Fruit fly (Drosophila melanogaster) whole organism, embryonic: ENCODE measurements around the gene CG9449.

Experiments used
- Abd-B ChIP-seq: fragments of 200-800 bp; sonication (Bioruptor generic); optimal IDR thresholded peaks from 2 replicates; lab custom pipeline; 2018; ENCODE audit warnings: missing biosample characterization, mild to moderate bottlenecking, missing genetic modification characterization, moderate library complexity
- Ada2b ChIP-seq: fragments of 200-800 bp; sonication (Bioruptor generic); IDR thresholded peaks from 2 replicates; pipeline ENCODE4 v1.3.6; 2022; ENCODE audit warnings: missing biosample characterization, missing genetic modification characterization
- Adf1 ChIP-seq: fragments of 200-800 bp; sonication (Bioruptor generic); IDR thresholded peaks from 2 replicates; pipeline ENCODE4 v1.3.6; 2022; ENCODE audit warnings: missing biosample characterization, missing genetic modification characterization
- Aef1 ChIP-seq: fragments of 200-800 bp; sonication (Bioruptor generic); IDR thresholded peaks from 3 replicates; pipeline ENCODE4 v1.3.6; 2022; ENCODE audit warnings: missing biosample characterization, missing genetic modification characterization
- CG10267 ChIP-seq: fragments of 200-800 bp; sonication (Bioruptor generic); optimal IDR thresholded peaks from 2 replicates; lab custom pipeline; 2018; ENCODE audit warnings: missing biosample characterization, mild to moderate bottlenecking, missing genetic modification characterization, moderate library complexity
- CG12219 ChIP-seq: fragments of 200-800 bp; sonication (Bioruptor generic); optimal IDR thresholded peaks from 3 replicates; lab custom pipeline; 2018; ENCODE audit warnings: missing biosample characterization, mild to moderate bottlenecking, missing genetic modification characterization
- CG13287 ChIP-seq: fragments of 200-800 bp; sonication (Bioruptor generic); IDR thresholded peaks from 2 replicates; pipeline ENCODE4 v1.3.6; 2022; ENCODE audit warnings: missing biosample characterization, missing genetic modification characterization; ENCODE audit not compliant: partially characterized antibody
- CG14667 ChIP-seq: fragments of 200-800 bp; sonication (Bioruptor generic); IDR thresholded peaks from 2 replicates; pipeline ENCODE4 v1.3.6; 2022; ENCODE audit warnings: missing biosample characterization, missing genetic modification characterization
- CG14860 ChIP-seq: fragments of 200-800 bp; sonication (Bioruptor generic); IDR thresholded peaks from 3 replicates; pipeline ENCODE4 v1.3.6; 2022; ENCODE audit warnings: missing biosample characterization, missing genetic modification characterization; ENCODE audit not compliant: partially characterized antibody
- CG17328 ChIP-seq: fragments of 200-800 bp; sonication (Bioruptor generic); IDR thresholded peaks from 2 replicates; pipeline ENCODE4 v1.3.6; 2022; ENCODE audit warnings: missing biosample characterization, missing genetic modification characterization
- CG2120 ChIP-seq: fragments of 200-800 bp; sonication (Bioruptor generic); optimal IDR thresholded peaks from 3 replicates; lab custom pipeline; 2016; ENCODE audit warnings: missing biosample characterization, missing genetic modification characterization
- CG2202 ChIP-seq: fragments of 200-800 bp; sonication (Bioruptor generic); optimal IDR thresholded peaks from 2 replicates; lab custom pipeline; 2018; ENCODE audit warnings: missing biosample characterization, mild to moderate bottlenecking, missing genetic modification characterization
- CG30403 ChIP-seq: fragments of 200-800 bp; sonication (Bioruptor generic); optimal IDR thresholded peaks from 3 replicates; lab custom pipeline; 2016; ENCODE audit warnings: missing biosample characterization, missing genetic modification characterization
- CG4854 ChIP-seq: fragments of 200-800 bp; sonication (Bioruptor generic); optimal IDR thresholded peaks from 2 replicates; lab custom pipeline; 2016; ENCODE audit warnings: missing biosample characterization, missing genetic modification characterization, inconsistent platforms
- CG6654 ChIP-seq: fragments of 200-800 bp; sonication (Bioruptor generic); optimal IDR thresholded peaks from 2 replicates; lab custom pipeline; 2017; ENCODE audit warnings: missing biosample characterization, mild to moderate bottlenecking, missing genetic modification characterization
- CG6791 ChIP-seq: fragments of 200-800 bp; sonication (Bioruptor generic); IDR thresholded peaks from 3 replicates; pipeline ENCODE4 v1.3.6; 2022; ENCODE audit warnings: missing biosample characterization, missing genetic modification characterization; ENCODE audit not compliant: partially characterized antibody
- CG8359 ChIP-seq: fragments of 200-800 bp; sonication (Bioruptor generic); optimal IDR thresholded peaks from 2 replicates; lab custom pipeline; 2017; ENCODE audit warnings: missing biosample characterization, mild to moderate bottlenecking, missing genetic modification characterization, borderline replicate concordance
- CoRest ChIP-seq: fragments of 200-800 bp; sonication (Bioruptor generic); optimal IDR thresholded peaks from 3 replicates; lab custom pipeline; 2018; ENCODE audit warnings: missing biosample characterization, mild to moderate bottlenecking, missing genetic modification characterization, moderate library complexity
- CrebB ChIP-seq: fragments of 200-800 bp; sonication (Bioruptor generic); optimal IDR thresholded peaks from 3 replicates; lab custom pipeline; 2018; ENCODE audit warnings: missing biosample characterization, mild to moderate bottlenecking, missing genetic modification characterization
- Drgx ChIP-seq: fragments of 200-800 bp; sonication (Bioruptor generic); IDR thresholded peaks from 2 replicates; pipeline ENCODE4 v1.3.6; 2022; ENCODE audit warnings: missing biosample characterization, missing genetic modification characterization
- Eip74EF ChIP-seq, 2 experiments: fragments of 200-800 bp in 1 of 2; fragments of >200 bp in 1 of 2; sonication (Bioruptor generic) in 1 of 2; optimal IDR thresholded peaks; 2 replicates each; lab custom pipeline; 2017 to 2019; ENCODE audit warnings: missing biosample characterization in 2 of 2, missing genetic modification characterization in 2 of 2, mild to moderate bottlenecking in 1 of 2, moderate library complexity in 1 of 2
- Ets65A ChIP-seq: fragments of 200-800 bp; sonication (Bioruptor generic); peaks from one replicate; lab custom pipeline; 2016; ENCODE audit warnings: missing biosample characterization, missing genetic modification characterization
- Ets97D ChIP-seq: fragments of 200-800 bp; sonication (Bioruptor generic); optimal IDR thresholded peaks from 3 replicates; lab custom pipeline; 2016; ENCODE audit warnings: missing biosample characterization, missing genetic modification characterization
- H15 ChIP-seq: fragments of 200-800 bp; sonication (Bioruptor generic); IDR thresholded peaks from 3 replicates; pipeline ENCODE4 v1.3.6; 2022; ENCODE audit warnings: missing biosample characterization, missing genetic modification characterization
- HLH4C ChIP-seq: fragments of 200-800 bp; sonication (Bioruptor generic); IDR thresholded peaks from 3 replicates; pipeline ENCODE4 v1.3.6; 2022; ENCODE audit warnings: missing biosample characterization, missing genetic modification characterization; ENCODE audit not compliant: partially characterized antibody
- Lpt ChIP-seq: fragments of >200 bp; optimal IDR thresholded peaks from 2 replicates; lab custom pipeline; 2018; ENCODE audit warnings: missing biosample characterization, missing genetic modification characterization
- Myb ChIP-seq: fragments of 200-800 bp; sonication (Bioruptor generic); optimal IDR thresholded peaks from 2 replicates; lab custom pipeline; 2016; ENCODE audit warnings: missing biosample characterization, missing genetic modification characterization
- Nf-YB ChIP-seq: fragments of 200-800 bp; sonication (Bioruptor generic); optimal IDR thresholded peaks from 3 replicates; lab custom pipeline; 2019; ENCODE audit warnings: missing biosample characterization, mild to moderate bottlenecking, missing genetic modification characterization, moderate library complexity
- Side ChIP-seq: fragments of 200-800 bp; sonication (Bioruptor generic); optimal IDR thresholded peaks from 2 replicates; lab custom pipeline; 2016; ENCODE audit warnings: missing biosample characterization, missing genetic modification characterization
- Sry-δ ChIP-seq: fragments of 200-800 bp; sonication (Bioruptor generic); optimal IDR thresholded peaks from 2 replicates; lab custom pipeline; 2016; ENCODE audit warnings: missing biosample characterization, missing genetic modification characterization
- ci ChIP-seq: fragments of 200-800 bp; sonication (Bioruptor generic); IDR thresholded peaks from 3 replicates; pipeline ENCODE4 v1.3.6; 2022; ENCODE audit warnings: missing biosample characterization, missing genetic modification characterization
- corto ChIP-seq: fragments of 200-800 bp; sonication (Bioruptor generic); optimal IDR thresholded peaks from 2 replicates; lab custom pipeline; 2016; ENCODE audit warnings: missing biosample characterization, mild to moderate bottlenecking, missing genetic modification characterization, moderate library complexity
- crc ChIP-seq: fragments of 200-800 bp; sonication (Bioruptor generic); optimal IDR thresholded peaks from 2 replicates; lab custom pipeline; 2016; ENCODE audit warnings: missing biosample characterization, missing genetic modification characterization
- ewg ChIP-seq: fragments of 200-800 bp; sonication (Bioruptor generic); optimal IDR thresholded peaks from 3 replicates; lab custom pipeline; 2017; ENCODE audit warnings: mild to moderate bottlenecking, missing biosample characterization, missing genetic modification reagents, missing genetic modification characterization
- gem ChIP-seq: fragments of 200-800 bp; sonication (Bioruptor generic); optimal IDR thresholded peaks from 2 replicates; lab custom pipeline; 2019; ENCODE audit warnings: missing biosample characterization, mild to moderate bottlenecking, missing genetic modification characterization, moderate library complexity
- oc ChIP-seq: fragments of 200-800 bp; sonication (Bioruptor generic); optimal IDR thresholded peaks from 2 replicates; lab custom pipeline; 2018; ENCODE audit warnings: missing biosample characterization, mild to moderate bottlenecking, missing genetic modification characterization, moderate library complexity
- rib ChIP-seq: fragments of 200-800 bp; sonication (Bioruptor generic); IDR thresholded peaks from 2 replicates; pipeline ENCODE4 v1.3.6; 2022; ENCODE audit warnings: missing biosample characterization, missing genetic modification characterization
- run ChIP-seq: fragments of 200-800 bp; sonication (Bioruptor generic); optimal IDR thresholded peaks from 3 replicates; lab custom pipeline; 2018; ENCODE audit warnings: missing biosample characterization, mild to moderate bottlenecking, missing genetic modification characterization
- seq ChIP-seq: fragments of 200-800 bp; sonication (Bioruptor generic); IDR thresholded peaks from 2 replicates; pipeline ENCODE4 v1.3.6; 2022; ENCODE audit warnings: missing biosample characterization, missing genetic modification characterization
- shn ChIP-seq: fragments of 200-800 bp; sonication (Bioruptor generic); optimal IDR thresholded peaks from 3 replicates; lab custom pipeline; 2016; ENCODE audit warnings: missing biosample characterization, missing genetic modification characterization
- sima ChIP-seq: fragments of 200-800 bp; sonication (Bioruptor generic); optimal IDR thresholded peaks from 2 replicates; lab custom pipeline; 2016; ENCODE audit warnings: missing biosample characterization, missing genetic modification characterization
- sqz ChIP-seq: fragments of 200-800 bp; sonication (Bioruptor generic); optimal IDR thresholded peaks from 3 replicates; lab custom pipeline; 2018; ENCODE audit warnings: missing biosample characterization, mild to moderate bottlenecking, missing genetic modification characterization

Gene CG9449

dm6 chr3L:19525736-19526135 lies 28.2 kb upstream of the CG9449 start:
- TF ChIP-seq rib (GFP tag; lab: Robert Waterston, UW) (no peak), CG6654 (GFP tag; lab: Kevin White, UChicago) (peak; percentile 54), CG8359 (GFP tag; lab: Kevin White, UChicago) (peak; percentile 96)

- TF ChIP-seq CG6791 (GFP tag; lab: Robert Waterston, UW) (no peak), Myb (GFP tag; lab: Kevin White, UChicago) (no peak), Side (GFP tag; lab: Kevin White, UChicago) (no peak), gem (tag; lab: Kevin White, UChicago) (no peak)
Measured at dm6 chr3L:19524690-19525089, 27.2 kb upstream of the CG9449 start.

DNA sequence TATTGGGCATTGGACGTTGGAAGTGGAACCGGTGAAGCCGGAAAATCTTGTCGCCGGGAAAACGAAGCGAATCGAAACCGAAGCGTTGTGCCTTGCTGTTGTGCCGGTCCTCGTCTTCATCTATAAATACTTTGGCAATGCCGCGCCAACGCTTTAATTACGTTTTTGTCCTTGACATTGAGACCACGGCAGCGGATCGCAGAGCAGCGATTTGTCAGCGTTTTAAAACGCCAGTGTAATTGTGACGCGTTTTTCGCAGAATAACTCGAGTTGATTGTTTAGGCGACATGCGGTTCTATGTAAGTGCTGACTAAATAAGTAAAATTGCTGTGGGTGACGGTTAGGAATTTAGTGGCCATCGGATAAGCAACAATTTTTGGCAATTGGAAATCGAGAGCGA lies 23.6 kb upstream of the CG9449 start:
- TF ChIP-seq Adf1 (no peak), CG8359 (GFP tag; lab: Kevin White, UChicago) (peak; percentile 93)

DNA sequence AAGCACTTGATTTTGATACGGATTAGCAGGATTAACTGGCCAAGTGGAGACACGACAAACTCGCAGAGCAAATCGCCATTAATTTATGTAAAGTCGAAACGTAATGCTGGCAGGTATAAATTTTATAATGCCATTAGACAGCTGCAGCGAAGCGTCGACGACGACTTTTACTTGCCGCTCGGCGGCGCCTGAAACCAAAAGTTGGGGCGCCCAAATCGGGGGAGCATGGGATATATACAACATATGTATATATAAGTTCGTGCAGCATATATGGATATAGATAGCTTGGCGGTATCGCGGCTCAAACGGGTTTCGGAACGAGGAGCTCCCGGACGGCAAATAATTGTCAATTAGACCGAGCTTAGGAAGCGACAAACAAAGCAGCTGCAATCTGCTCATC lies 23.1 kb upstream of the CG9449 start, which contains the start of gene Cpr76Bc:
TSS of gene Cpr76Bc (plus strand) at position 301 of the 400 bp plus-strand sequence.
- TF ChIP-seq Drgx (GFP tag; lab: Robert Waterston, UW) = 0 out of 2 replicates have a peak, but pooled peaks have one; percentile 37
- TF ChIP-seq ewg (GFP tag; lab: Kevin White, UChicago) = no peak
- peak; percentile 26 for TF ChIP-seq Ets65A (GFP tag; lab: Kevin White, UChicago)
- no peak for TF ChIP-seq seq (GFP tag; lab: Robert Waterston, UW)
- no peak for TF ChIP-seq CG2120 (GFP tag; lab: Kevin White, UChicago)
- TF ChIP-seq oc (tag; lab: Kevin White, UChicago) = peak; percentile 12

DNA sequence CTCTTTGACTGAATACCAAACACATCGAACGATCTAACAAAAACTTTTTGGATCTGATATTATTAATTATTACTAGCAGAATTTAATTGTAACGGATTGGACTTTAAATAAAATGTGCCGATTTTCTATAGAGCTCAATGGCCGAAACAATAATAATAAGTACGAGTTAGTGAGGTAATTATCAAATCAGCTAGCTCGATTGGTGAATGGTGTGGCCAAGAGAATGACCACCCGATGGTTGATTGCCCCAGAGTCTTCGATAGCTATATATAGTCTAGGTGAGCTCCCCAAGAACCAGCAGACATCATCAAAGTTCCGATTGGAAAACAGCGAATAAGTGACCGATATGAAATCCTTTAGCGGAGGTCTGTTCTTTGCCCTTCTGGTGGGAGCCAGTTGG lies 21.8 kb upstream of the CG9449 start, which contains the start of gene Cpr76Bb:
TSS of gene Cpr76Bb (plus strand) at position 301 of the 400 bp plus-strand sequence.
- TF ChIP-seq CG2202 (tag; lab: Kevin White, UChicago) (no peak), corto (no peak), Ada2b (GFP tag; lab: Robert Waterston, UW) (no peak), Abd-B (GFP tag; lab: Kevin White, UChicago) (no peak), CoRest (no peak), CG12219 (GFP tag; lab: Kevin White, UChicago) (no peak), ci (GFP tag; lab: Robert Waterston, UW) (no peak), shn (no peak), Nf-YB (GFP tag; lab: Kevin White, UChicago) (no peak), crc (no peak), CG14667 (no peak)

dm6 chr3L:19518232-19518631 lies 20.7 kb upstream of the CG9449 start, which contains the start of gene Cpr76Ba:
Gene Cpr76Ba (minus strand): TSS chr3L:19518332.
- TF ChIP-seq CG10267 (no peak), sima (GFP tag; lab: Kevin White, UChicago) (no peak), CG13287 (GFP tag; lab: Robert Waterston, UW) (no peak), Aef1 (no peak), shn (no peak), Ets97D (GFP tag; lab: Kevin White, UChicago) (no peak), HLH4C (GFP tag; lab: Robert Waterston, UW) (no peak), sqz (GFP tag; lab: Kevin White, UChicago) (no peak), H15 (GFP tag; lab: Robert Waterston, UW) (no peak), CrebB (tag; lab: Kevin White, UChicago) (no peak), Eip74EF (GFP tag; optimal IDR thresholded peaks at IDR 0.05; lab: Kevin White, UChicago) (no peak), Ets65A (GFP tag; lab: Kevin White, UChicago) (no peak), CG4854 (GFP tag; lab: Kevin White, UChicago) (no peak), CG17328 (GFP tag; lab: Robert Waterston, UW) (no peak), CG14860 (GFP tag; lab: Robert Waterston, UW) (no peak), CG30403 (GFP tag; lab: Kevin White, UChicago) (no peak), Lpt (GFP tag; lab: Kevin White, UChicago) (no peak), Sry-δ (GFP tag; lab: Kevin White, UChicago) (no peak), run (tag; lab: Kevin White, UChicago) (no peak)
